Worm (Caenorhabditis elegans) whole organism, L3 larva: ENCODE measurements around the gene ncr-1.
A peak's percentile ranks its signal among the peaks of the same experiment; 100 is the strongest.

Source experiments
- R02D3.7 ChIP-seq: fragments of 150-350 bp; optimal IDR thresholded peaks from 2 replicates; lab custom pipeline; 2014; ENCODE audit warnings: missing biosample characterization, missing genetic modification characterization
- ZK546.5 ChIP-seq: sonication (generic microtip); optimal IDR thresholded peaks from 2 replicates; lab custom pipeline; 2017; ENCODE audit warnings: missing biosample characterization, missing genetic modification characterization
- aly-2 ChIP-seq: fragments of 150-350 bp; optimal IDR thresholded peaks from 2 replicates; lab custom pipeline; 2014; ENCODE audit warnings: missing biosample characterization, missing genetic modification characterization
- ama-1 ChIP-seq: fragments of 150-350 bp; optimal IDR thresholded peaks from 2 replicates; lab custom pipeline; 2018
- ceh-28 ChIP-seq: fragments of 150-350 bp; optimal IDR thresholded peaks from 2 replicates; lab custom pipeline; 2014; ENCODE audit warnings: missing biosample characterization, missing genetic modification reagents, missing genetic modification characterization
- ceh-9 ChIP-seq: sonication (generic microtip); optimal IDR thresholded peaks from 2 replicates; lab custom pipeline; 2018; ENCODE audit warnings: missing biosample characterization, missing genetic modification characterization
- daf-12 ChIP-seq: fragments of 150-350 bp; optimal IDR thresholded peaks from 2 replicates; lab custom pipeline; 2014; ENCODE audit warnings: missing biosample characterization, missing genetic modification reagents, missing genetic modification characterization
- egl-5 ChIP-seq: fragments of 150-350 bp; optimal IDR thresholded peaks from 2 replicates; lab custom pipeline; 2017; ENCODE audit warnings: missing biosample characterization, missing genetic modification reagents, missing genetic modification characterization, inconsistent platforms
- elt-1 ChIP-seq: fragments of 150-350 bp; optimal IDR thresholded peaks from 2 replicates; lab custom pipeline; 2014; ENCODE audit warnings: missing biosample characterization, missing genetic modification characterization
- elt-2 ChIP-seq: sonication (generic microtip); optimal IDR thresholded peaks from 2 replicates; lab custom pipeline; 2016; ENCODE audit warnings: missing genetic modification reagents, mild to moderate bottlenecking, missing genetic modification characterization, missing compliant biosample characterization
- elt-3 ChIP-seq, 3 experiments: fragments of 150-350 bp in 1 of 3; sonication (generic microtip) in 2 of 3; optimal IDR thresholded peaks; 2 replicates in 2 of 3; 4 replicates in 1 of 3; lab custom pipeline; 2014 to 2017; ENCODE audit warnings: missing biosample characterization in 3 of 3, missing genetic modification characterization in 3 of 3
- eor-1 ChIP-seq, 2 experiments: fragments of 150-350 bp; optimal IDR thresholded peaks; 2 replicates each; lab custom pipeline; 2014 to 2018; ENCODE audit warnings: missing biosample characterization in 2 of 2, missing genetic modification characterization in 2 of 2
- fkh-10 ChIP-seq: sonication (generic microtip); optimal IDR thresholded peaks from 2 replicates; lab custom pipeline; 2017; ENCODE audit warnings: missing biosample characterization, missing genetic modification reagents, missing genetic modification characterization
- fkh-2 ChIP-seq: fragments of 150-350 bp; optimal IDR thresholded peaks from 2 replicates; lab custom pipeline; 2014; ENCODE audit warnings: missing biosample characterization, missing genetic modification reagents, missing genetic modification characterization
- fos-1 ChIP-seq: fragments of 150-350 bp; optimal IDR thresholded peaks from 2 replicates; lab custom pipeline; 2014; ENCODE audit warnings: missing biosample characterization, missing genetic modification characterization
- hmg-11 ChIP-seq: sonication (generic microtip); optimal IDR thresholded peaks from 2 replicates; lab custom pipeline; 2016; ENCODE audit warnings: missing genetic modification characterization, missing compliant biosample characterization
- jun-1 ChIP-seq: fragments of 150-350 bp; optimal IDR thresholded peaks from 2 replicates; lab custom pipeline; 2014; ENCODE audit warnings: missing biosample characterization, missing genetic modification reagents, missing genetic modification characterization
- lin-15B ChIP-seq: fragments of 150-350 bp; optimal IDR thresholded peaks from 2 replicates; lab custom pipeline; 2014; ENCODE audit warnings: missing biosample characterization, missing genetic modification characterization
- lin-39 ChIP-seq: fragments of 150-350 bp; optimal IDR thresholded peaks from 2 replicates; lab custom pipeline; 2018; ENCODE audit warnings: missing biosample characterization, missing genetic modification reagents, missing genetic modification characterization
- lsy-12 ChIP-seq: sonication (generic microtip); optimal IDR thresholded peaks from 2 replicates; lab custom pipeline; 2016; ENCODE audit warnings: mild to moderate bottlenecking, missing genetic modification characterization, missing compliant biosample characterization
- mdl-1 ChIP-seq: fragments of 150-350 bp; optimal IDR thresholded peaks from 2 replicates; lab custom pipeline; 2014; ENCODE audit warnings: missing biosample characterization, missing genetic modification characterization
- mml-1 ChIP-seq: fragments of 150-350 bp; sonication (generic microtip); optimal IDR thresholded peaks from 3 replicates; lab custom pipeline; 2014; ENCODE audit warnings: missing biosample characterization, missing genetic modification characterization
- nfya-1 ChIP-seq: sonication (generic microtip); optimal IDR thresholded peaks from 2 replicates; lab custom pipeline; 2017; ENCODE audit warnings: missing genetic modification characterization, mild to moderate bottlenecking, missing compliant biosample characterization, antibody characterized with exemption, moderate library complexity; ENCODE audit not compliant: insufficient read depth
- nhr-11 ChIP-seq: fragments of 150-350 bp; optimal IDR thresholded peaks from 2 replicates; lab custom pipeline; 2014; ENCODE audit warnings: missing biosample characterization, missing genetic modification characterization
- nhr-23 ChIP-seq: fragments of 150-350 bp; optimal IDR thresholded peaks from 2 replicates; lab custom pipeline; 2014; ENCODE audit warnings: missing biosample characterization, missing genetic modification reagents, missing genetic modification characterization
- nhr-237 ChIP-seq: fragments of 150-350 bp; optimal IDR thresholded peaks from 2 replicates; lab custom pipeline; 2014; ENCODE audit warnings: missing biosample characterization, missing genetic modification characterization
- nhr-25 ChIP-seq: sonication (generic microtip); optimal IDR thresholded peaks from 2 replicates; lab custom pipeline; 2017; ENCODE audit warnings: missing biosample characterization, missing genetic modification characterization
- nhr-43 ChIP-seq: sonication (generic microtip); optimal IDR thresholded peaks from 2 replicates; lab custom pipeline; 2016; ENCODE audit warnings: mild to moderate bottlenecking, missing genetic modification characterization, missing compliant biosample characterization; ENCODE audit not compliant: poor library complexity, severe bottlenecking
- nhr-67 ChIP-seq: fragments of 150-350 bp; optimal IDR thresholded peaks from 2 replicates; lab custom pipeline; 2014; ENCODE audit warnings: missing biosample characterization, missing genetic modification characterization
- nhr-76 ChIP-seq: fragments of 150-350 bp; sonication (generic microtip); optimal IDR thresholded peaks from 5 replicates; lab custom pipeline; 2014; ENCODE audit warnings: missing biosample characterization, missing genetic modification characterization
- pha-4 ChIP-seq: fragments of 150-350 bp; optimal IDR thresholded peaks from 2 replicates; lab custom pipeline; 2014; ENCODE audit warnings: missing biosample characterization, missing genetic modification reagents, missing genetic modification characterization
- pqm-1 ChIP-seq: fragments of 150-350 bp; optimal IDR thresholded peaks from 2 replicates; lab custom pipeline; 2017; ENCODE audit warnings: missing biosample characterization, missing genetic modification characterization, inconsistent platforms
- sea-2 ChIP-seq: fragments of 150-350 bp; sonication (generic microtip); optimal IDR thresholded peaks from 4 replicates; lab custom pipeline; 2014; ENCODE audit warnings: missing biosample characterization, missing genetic modification reagents, missing genetic modification characterization
- skn-1 ChIP-seq: fragments of 150-350 bp; optimal IDR thresholded peaks from 2 replicates; lab custom pipeline; 2014; ENCODE audit warnings: missing biosample characterization, missing genetic modification characterization
- snpc-4 ChIP-seq: fragments of 150-350 bp; optimal IDR thresholded peaks from 2 replicates; lab custom pipeline; 2014; ENCODE audit warnings: missing biosample characterization, missing genetic modification characterization
- tbx-2 ChIP-seq: sonication (generic microtip); optimal IDR thresholded peaks from 2 replicates; lab custom pipeline; 2016; ENCODE audit warnings: mild to moderate bottlenecking, missing genetic modification characterization, missing compliant biosample characterization
- unc-39 ChIP-seq: sonication (generic microtip); optimal IDR thresholded peaks from 4 replicates; lab custom pipeline; 2017; ENCODE audit warnings: missing biosample characterization, missing genetic modification characterization
- unc-62 ChIP-seq: fragments of 150-350 bp; sonication (generic microtip); optimal IDR thresholded peaks from 4 replicates; lab custom pipeline; 2014; ENCODE audit warnings: missing biosample characterization, missing genetic modification reagents, missing genetic modification characterization
- zag-1 ChIP-seq: fragments of 150-350 bp; optimal IDR thresholded peaks from 2 replicates; lab custom pipeline; 2014; ENCODE audit warnings: missing biosample characterization, missing genetic modification characterization
- ztf-11 ChIP-seq: fragments of 150-350 bp; optimal IDR thresholded peaks from 2 replicates; lab custom pipeline; 2014; ENCODE audit warnings: missing biosample characterization, missing genetic modification characterization
- ztf-4 ChIP-seq: fragments of 150-350 bp; optimal IDR thresholded peaks from 2 replicates; lab custom pipeline; 2014; ENCODE audit warnings: missing biosample characterization, missing genetic modification characterization

Gene ncr-1

DNA sequence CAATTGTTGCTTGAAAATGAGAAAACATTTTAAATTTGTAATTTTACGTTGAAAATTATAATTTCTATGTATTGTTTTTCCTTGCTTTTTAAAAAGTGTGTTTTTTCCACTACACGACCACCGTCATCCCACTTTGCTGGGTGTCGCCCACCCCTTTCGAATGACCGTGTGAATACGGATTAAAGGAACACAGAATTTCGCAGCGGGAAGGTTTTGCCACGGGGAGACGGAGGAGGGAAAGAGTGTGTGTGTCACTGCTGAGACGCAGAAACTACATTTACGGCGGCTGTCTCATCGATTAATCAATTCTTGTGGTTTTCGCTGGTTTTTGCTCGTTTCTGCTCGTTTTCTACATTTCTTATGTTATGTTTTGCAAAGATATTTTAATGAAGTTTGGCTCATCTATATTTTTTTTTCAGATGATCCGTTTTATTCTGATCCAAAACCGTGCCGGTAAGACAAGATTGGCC is 30.8 kb downstream of the ncr-1 start, which contains the start of gene aps-2:
Gene aps-2 (plus strand): TSS at position 420 of the 470 bp plus-strand sequence.
- peak; percentile 59 for TF ChIP-seq egl-5
- TF ChIP-seq fkh-10 (GFP tag; lab: Kevin White, UChicago) = peak; percentile 25
- no peak for TF ChIP-seq pha-4 (tag; lab: Kevin White, UChicago)
- TF ChIP-seq ama-1 (lab: Kevin White, UChicago) = no peak
- TF ChIP-seq lin-15B (tag; lab: Kevin White, UChicago) = peak; percentile 35
- peak; percentile 38 for TF ChIP-seq elt-2 (tag; lab: Kevin White, UChicago)
- TF ChIP-seq hmg-11 (tag; lab: Kevin White, UChicago) = peak; percentile 83
- no peak for TF ChIP-seq nhr-11
- TF ChIP-seq ceh-9 (tag; lab: Kevin White, UChicago) = no peak
- TF ChIP-seq pqm-1 (tag; lab: Kevin White, UChicago) = no peak
- TF ChIP-seq ZK546.5 (tag; lab: Kevin White, UChicago) = no peak
- no peak for TF ChIP-seq aly-2 (tag; lab: Kevin White, UChicago)
- TF ChIP-seq skn-1 = peak; percentile 21
- TF ChIP-seq sea-2 (GFP tag; lab: Kevin White, UChicago) = peak; percentile 93
- no peak for TF ChIP-seq ztf-11
- no peak for TF ChIP-seq lsy-12 (tag; lab: Kevin White, UChicago)
- no peak for TF ChIP-seq eor-1 (tag; optimal IDR thresholded peaks at IDR 0.05; lab: Kevin White, UChicago)
- TF ChIP-seq nfya-1 = peak; percentile 82
- TF ChIP-seq nhr-25 (tag; lab: Kevin White, UChicago) = peak; percentile 64
- peak; percentile 12 for TF ChIP-seq nhr-43 (tag; lab: Kevin White, UChicago)
- peak; percentile 61 for TF ChIP-seq snpc-4 (tag; lab: Kevin White, UChicago)
- TF ChIP-seq nhr-67 = no peak
- TF ChIP-seq elt-3 (tag; optimal IDR thresholded peaks at IDR 0.05; lab: Kevin White, UChicago) = no peak
- TF ChIP-seq lin-39 (tag; lab: Kevin White, UChicago) = peak; percentile 78
- no peak for TF ChIP-seq elt-1 (tag; lab: Kevin White, UChicago)
- TF ChIP-seq nhr-23 = peak; percentile 35
- TF ChIP-seq ztf-4 (tag; lab: Kevin White, UChicago) = no peak
- peak; percentile 61 for TF ChIP-seq ceh-28 (tag; lab: Kevin White, UChicago)
- TF ChIP-seq R02D3.7 (tag; lab: Kevin White, UChicago) = peak; percentile 90
- TF ChIP-seq daf-12 (tag; lab: Kevin White, UChicago) = no peak
- no peak for TF ChIP-seq mml-1 (tag; lab: Kevin White, UChicago)

DNA sequence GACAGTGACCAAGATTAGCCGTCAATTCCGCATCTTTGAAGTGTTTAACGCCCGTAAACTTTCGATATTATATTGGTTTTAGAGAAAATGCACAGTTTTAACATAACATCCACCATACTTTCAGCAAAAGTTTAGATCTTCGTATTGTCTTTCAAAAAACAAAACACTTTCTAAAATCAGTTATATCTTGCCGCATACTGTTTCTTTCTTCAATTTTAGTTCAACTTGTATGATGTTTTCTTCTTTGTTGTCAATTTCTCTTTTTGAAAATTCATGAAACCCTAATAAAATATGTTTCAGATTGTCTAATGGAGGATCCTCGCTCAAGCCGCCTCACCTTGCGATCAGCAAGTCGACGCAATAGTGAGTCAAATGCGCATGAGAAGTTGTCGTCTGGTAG is 34.8 kb downstream of the ncr-1 start, which contains the start of gene F02E8.4:
Gene F02E8.4 (plus strand): TSS at position 301 of the 400 bp plus-strand sequence.
- TF ChIP-seq hmg-11 (tag; lab: Kevin White, UChicago) (no peak), unc-62 (GFP tag; lab: Kevin White, UChicago) (no peak), unc-39 (tag; lab: Kevin White, UChicago) (no peak), ztf-11 (no peak), pha-4 (tag; lab: Kevin White, UChicago) (no peak), fkh-2 (tag; lab: Kevin White, UChicago) (no peak), ceh-9 (tag; lab: Kevin White, UChicago) (no peak), ztf-4 (tag; lab: Kevin White, UChicago) (no peak)

DNA sequence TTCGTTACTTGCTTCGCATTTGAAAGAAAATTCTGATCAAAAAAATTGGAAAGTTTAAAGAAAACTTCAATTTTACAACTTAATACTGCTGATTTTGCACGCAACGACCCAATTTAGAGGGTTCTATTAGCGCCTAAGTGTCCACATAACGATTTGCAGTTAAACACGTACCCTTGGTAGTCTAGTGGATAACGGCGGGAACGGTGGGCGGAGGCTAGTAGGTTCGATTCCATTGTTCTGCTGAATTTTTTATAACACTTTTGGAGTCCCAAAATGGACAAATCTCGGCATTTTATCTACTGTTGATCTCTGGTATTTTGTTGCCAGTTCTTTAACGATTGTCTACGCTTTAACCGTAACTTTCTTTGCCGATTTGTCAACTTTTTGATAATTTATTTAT is 35.6 kb downstream of the ncr-1 start:
- TF ChIP-seq elt-3 (tag; optimal IDR thresholded peaks at IDR 0.05; lab: Kevin White, UChicago) (peak in 1 of 3 experiments; percentile 38), nhr-237 (tag; lab: Kevin White, UChicago) (no peak)

DNA sequence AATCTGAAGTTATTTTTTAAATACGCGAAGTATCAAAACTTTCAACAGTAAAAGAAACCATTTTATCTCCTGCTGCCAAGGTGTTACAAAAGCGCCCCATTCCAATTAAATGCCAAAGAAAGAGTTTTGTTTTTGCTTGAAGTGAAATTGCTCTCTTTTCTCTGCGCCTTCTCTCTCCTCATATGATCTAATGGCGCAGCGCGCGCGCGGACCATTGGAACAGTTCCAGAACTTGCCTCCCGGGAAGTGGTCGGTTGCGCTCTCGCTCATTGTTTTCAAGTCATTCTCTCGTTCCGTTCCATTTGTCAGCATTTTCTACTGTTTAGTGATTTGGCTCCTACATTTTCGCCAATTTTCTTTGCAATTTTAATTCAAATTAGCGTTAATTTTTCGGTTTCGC is 36.7 kb downstream of the ncr-1 start:
- TF ChIP-seq hmg-11 (tag; lab: Kevin White, UChicago) (no peak), nhr-23 (no peak), elt-3 (tag; optimal IDR thresholded peaks at IDR 0.05; lab: Kevin White, UChicago) (no peak), zag-1 (tag; lab: Kevin White, UChicago) (no peak), tbx-2 (tag; lab: Kevin White, UChicago) (no peak), fos-1 (tag; lab: Kevin White, UChicago) (no peak), snpc-4 (tag; lab: Kevin White, UChicago) (no peak), fkh-2 (tag; lab: Kevin White, UChicago) (no peak), ceh-9 (tag; lab: Kevin White, UChicago) (no peak), nhr-76 (no peak), jun-1 (tag; lab: Kevin White, UChicago) (no peak), unc-39 (tag; lab: Kevin White, UChicago) (no peak), mdl-1 (tag; lab: Kevin White, UChicago) (no peak)
